Worm (Caenorhabditis elegans): ENCODE results near the gene skpo-2.

Gene skpo-2

DNA sequence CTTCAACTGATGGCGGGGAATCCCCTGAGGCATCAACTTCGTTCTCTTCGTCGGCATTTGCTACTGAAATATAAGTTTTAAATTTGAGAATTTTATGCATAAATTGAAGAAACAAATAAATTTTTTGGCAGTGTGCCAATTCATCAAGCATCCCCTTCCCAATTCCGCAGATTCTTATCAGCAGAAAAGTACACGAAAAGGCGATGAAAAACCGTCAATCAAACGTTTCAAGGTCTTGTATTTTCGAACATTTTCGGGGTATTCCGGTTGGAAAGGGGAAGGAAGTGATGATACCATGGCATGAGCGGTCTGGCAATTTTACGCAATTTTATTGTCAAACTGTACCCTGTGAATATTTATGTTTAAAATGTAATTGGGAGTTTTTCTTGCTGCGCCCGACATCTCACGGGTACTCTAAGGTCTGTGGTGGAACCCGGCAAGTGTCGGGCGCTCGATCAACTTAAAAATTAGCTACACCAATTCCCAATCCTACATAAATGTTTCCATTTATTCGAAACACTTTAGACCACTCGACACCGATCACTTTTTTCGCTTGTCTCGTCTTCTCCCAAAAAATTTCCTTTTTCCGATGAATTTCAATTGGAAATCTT is 1.3 kb downstream of the skpo-2 start:
- TF ChIP-seq F13C5.2 (tag; optimal IDR thresholded peaks at IDR 0.05) (no peak), hmg-4 (GFP tag; optimal IDR thresholded peaks at IDR 0.05) (no peak), hnd-1 (tag; optimal IDR thresholded peaks at IDR 0.05) (no peak), tbx-37 (GFP tag; conservative IDR thresholded peaks at IDR 0.05) (no peak), pes-1 (GFP tag; IDR thresholded peaks at IDR 0.05) (no peak), B0310.2 (tag; optimal IDR thresholded peaks at IDR 0.05) (no peak), ets-7 (tag; optimal IDR thresholded peaks at IDR 0.05) (no peak), tra-4 (tag; optimal IDR thresholded peaks at IDR 0.05) (no peak), hmbx-1 (tag; optimal IDR thresholded peaks at IDR 0.05) (no peak), aly-1 (tag; optimal IDR thresholded peaks at IDR 0.05) (no peak), flt-1 (GFP tag; IDR thresholded peaks at IDR 0.05) (no peak), tbx-11 (GFP tag; IDR thresholded peaks at IDR 0.05) (no peak), scrt-1 (GFP tag; IDR thresholded peaks at IDR 0.05) (no peak), ceh-36 (tag; optimal IDR thresholded peaks at IDR 0.05) (no peak), sea-1 (GFP tag; conservative IDR thresholded peaks at IDR 0.05) (no peak)

- TF ChIP-seq scrt-1 (GFP tag; IDR thresholded peaks at IDR 0.05) (no peak), ets-7 (tag; optimal IDR thresholded peaks at IDR 0.05) (no peak)
Measured at ce11 chrII:3429400-3429799, 6.9 kb downstream of the skpo-2 start, which contains the start of gene C16C8.18. Gene C16C8.18, plus strand, starts transcription at chrII:3429700.

- TF ChIP-seq hmbx-1 (tag; optimal IDR thresholded peaks at IDR 0.05) (no peak), scrt-1 (GFP tag; IDR thresholded peaks at IDR 0.05) (no peak)
Measured at ce11 chrII:3428158-3428704, 8.1 kb downstream of the skpo-2 start.

DNA sequence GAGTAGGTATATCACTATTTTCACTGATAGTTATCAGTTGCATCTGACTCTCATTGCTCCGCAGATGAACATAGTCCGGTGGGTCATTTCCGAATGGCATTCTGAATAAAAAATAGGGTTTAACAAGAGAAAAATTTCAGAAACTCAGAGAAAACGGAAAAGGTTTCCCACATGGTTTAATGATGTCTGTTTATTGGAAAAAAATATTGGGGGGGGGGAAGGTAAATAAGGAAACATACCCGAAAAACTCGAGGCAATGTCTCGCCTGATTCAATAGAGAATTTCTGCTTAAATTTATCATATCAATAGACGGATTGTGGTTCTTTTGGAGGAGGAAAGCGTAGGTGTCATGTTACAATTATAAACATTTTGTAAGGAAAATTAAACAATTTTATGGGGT is 10.9 kb downstream of the skpo-2 start, which contains the start of gene nep-11:
Gene nep-11, minus strand, starts transcription at position 101 of the 400 bp plus-strand sequence.
- TF ChIP-seq tbx-37 (GFP tag; conservative IDR thresholded peaks at IDR 0.05) (no peak), pes-1 (GFP tag; IDR thresholded peaks at IDR 0.05) (no peak), hmg-4 (GFP tag; optimal IDR thresholded peaks at IDR 0.05) (no peak), ceh-36 (tag; optimal IDR thresholded peaks at IDR 0.05) (no peak)

DNA sequence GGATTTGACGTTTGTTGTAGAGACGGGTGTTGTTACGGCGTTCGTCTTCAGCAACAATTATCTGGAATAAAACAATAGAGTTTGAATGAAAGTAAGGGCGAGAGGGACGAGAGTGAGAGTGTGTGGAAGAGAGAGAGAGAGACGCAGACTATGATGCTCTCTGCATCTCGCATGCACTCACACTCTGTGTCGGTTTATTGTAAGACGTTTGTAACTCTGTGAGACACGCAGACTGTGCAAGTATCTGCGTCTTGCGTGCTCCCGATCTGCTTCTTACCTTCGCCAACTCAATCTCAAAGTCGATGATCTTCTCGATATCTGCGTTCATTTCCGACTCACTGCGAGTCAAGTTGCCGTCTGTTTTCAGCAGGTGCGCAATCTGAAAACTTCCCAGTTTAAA is 13.4 kb downstream of the skpo-2 start:
- TF ChIP-seq scrt-1 (GFP tag; IDR thresholded peaks at IDR 0.05) = no peak
- no peak for TF ChIP-seq hmg-4 (GFP tag; optimal IDR thresholded peaks at IDR 0.05)
- no peak for TF ChIP-seq sea-1 (GFP tag; conservative IDR thresholded peaks at IDR 0.05)
- no peak for TF ChIP-seq F13C5.2 (tag; optimal IDR thresholded peaks at IDR 0.05)
- no peak for TF ChIP-seq aly-1 (tag; optimal IDR thresholded peaks at IDR 0.05)
- no peak for TF ChIP-seq pes-1 (GFP tag; IDR thresholded peaks at IDR 0.05)
- no peak for TF ChIP-seq ceh-13 (GFP tag; optimal IDR thresholded peaks at IDR 0.05)
- TF ChIP-seq flt-1 (GFP tag; IDR thresholded peaks at IDR 0.05) = no peak
- TF ChIP-seq ama-1 (optimal IDR thresholded peaks at IDR 0.05) = no peak

- no peak for TF ChIP-seq ceh-36 (tag; optimal IDR thresholded peaks at IDR 0.05)
- TF ChIP-seq pes-1 (GFP tag; IDR thresholded peaks at IDR 0.05) = no peak
- TF ChIP-seq scrt-1 (GFP tag; IDR thresholded peaks at IDR 0.05) = no peak
- no peak for TF ChIP-seq hnd-1 (tag; optimal IDR thresholded peaks at IDR 0.05)
- TF ChIP-seq B0310.2 (tag; optimal IDR thresholded peaks at IDR 0.05) = no peak
Measured at ce11 chrII:3416528-3416927, 19.8 kb downstream of the skpo-2 start, which contains the start of gene nep-6. Gene nep-6, plus strand, starts transcription at chrII:3416828.

ce11 chrII:3414383-3414910 is 21.9 kb downstream of the skpo-2 start, which contains the start of the genes F18A12.7 and F18A12.2:
Gene F18A12.7, minus strand, starts transcription at chrII:3414483.
Gene F18A12.2, plus strand, starts transcription at chrII:3414860.
- TF ChIP-seq ama-1 (optimal IDR thresholded peaks at IDR 0.05) (no peak), sea-1 (GFP tag; conservative IDR thresholded peaks at IDR 0.05) (no peak), ets-7 (tag; optimal IDR thresholded peaks at IDR 0.05) (no peak), F13C5.2 (tag; optimal IDR thresholded peaks at IDR 0.05) (no peak), hmbx-1 (tag; optimal IDR thresholded peaks at IDR 0.05) (no peak), ceh-13 (GFP tag; optimal IDR thresholded peaks at IDR 0.05) (no peak), ceh-36 (tag; optimal IDR thresholded peaks at IDR 0.05) (no peak), flt-1 (GFP tag; IDR thresholded peaks at IDR 0.05) (no peak), pes-1 (GFP tag; IDR thresholded peaks at IDR 0.05) (no peak), tbx-11 (GFP tag; IDR thresholded peaks at IDR 0.05) (no peak), hnd-1 (tag; optimal IDR thresholded peaks at IDR 0.05) (no peak), hmg-4 (GFP tag; optimal IDR thresholded peaks at IDR 0.05) (no peak), aly-1 (tag; optimal IDR thresholded peaks at IDR 0.05) (no peak), B0310.2 (tag; optimal IDR thresholded peaks at IDR 0.05) (no peak)

ce11 chrII:3403535-3403934 is 32.8 kb downstream of the skpo-2 start, which contains the start of gene nep-8:
Gene nep-8, plus strand, starts transcription at chrII:3403835.
- TF ChIP-seq ceh-13 (GFP tag; optimal IDR thresholded peaks at IDR 0.05) (no peak), hnd-1 (tag; optimal IDR thresholded peaks at IDR 0.05) (no peak), hmg-4 (GFP tag; optimal IDR thresholded peaks at IDR 0.05) (no peak), flt-1 (GFP tag; IDR thresholded peaks at IDR 0.05) (no peak), scrt-1 (GFP tag; IDR thresholded peaks at IDR 0.05) (no peak), tbx-11 (GFP tag; IDR thresholded peaks at IDR 0.05) (no peak), tra-4 (tag; optimal IDR thresholded peaks at IDR 0.05) (no peak), pes-1 (GFP tag; IDR thresholded peaks at IDR 0.05) (no peak), hmbx-1 (tag; optimal IDR thresholded peaks at IDR 0.05) (no peak), tbx-37 (GFP tag; conservative IDR thresholded peaks at IDR 0.05) (no peak), ama-1 (optimal IDR thresholded peaks at IDR 0.05) (no peak), F13C5.2 (tag; optimal IDR thresholded peaks at IDR 0.05) (no peak), B0310.2 (tag; optimal IDR thresholded peaks at IDR 0.05) (no peak), aly-1 (tag; optimal IDR thresholded peaks at IDR 0.05) (no peak), ets-7 (tag; optimal IDR thresholded peaks at IDR 0.05) (no peak), sea-1 (GFP tag; conservative IDR thresholded peaks at IDR 0.05) (no peak)
